Fruit fly (Drosophila melanogaster) whole organism, embryonic: ENCODE measurements around the gene CG32301.

Source experiments
- B-H2 ChIP-seq: fragments of 200-800 bp; sonication (Bioruptor generic); optimal IDR thresholded peaks from 2 replicates; lab custom pipeline; 2018; ENCODE audit warnings: missing biosample characterization, mild to moderate bottlenecking, missing genetic modification characterization
- BtbVII ChIP-seq: fragments of 200-800 bp; sonication (Bioruptor generic); optimal IDR thresholded peaks from 3 replicates; lab custom pipeline; 2017; ENCODE audit warnings: missing biosample characterization, mild to moderate bottlenecking, missing genetic modification characterization
- Bteb2 ChIP-seq: fragments of 200-800 bp; sonication (Bioruptor generic); optimal IDR thresholded peaks from 2 replicates; lab custom pipeline; 2016; ENCODE audit warnings: missing biosample characterization, missing genetic modification characterization
- CG11456 ChIP-seq: fragments of 200-800 bp; sonication (Bioruptor generic); IDR thresholded peaks from 3 replicates; pipeline ENCODE4 v1.3.6; 2022; ENCODE audit warnings: missing biosample characterization, missing genetic modification characterization
- CG12071 ChIP-seq: fragments of 200-800 bp; sonication (Bioruptor generic); optimal IDR thresholded peaks from 3 replicates; lab custom pipeline; 2018; ENCODE audit warnings: missing biosample characterization, mild to moderate bottlenecking, missing genetic modification characterization
- CG12104 ChIP-seq: fragments of 200-800 bp; sonication (Bioruptor generic); optimal IDR thresholded peaks from 3 replicates; lab custom pipeline; 2016; ENCODE audit warnings: missing biosample characterization, missing genetic modification characterization
- CG12769 ChIP-seq: fragments of 200-800 bp; sonication (Bioruptor generic); optimal IDR thresholded peaks from 2 replicates; lab custom pipeline; 2019; ENCODE audit warnings: missing biosample characterization, mild to moderate bottlenecking, missing genetic modification characterization, moderate library complexity
- CG13624 ChIP-seq: fragments of 200-800 bp; sonication (Bioruptor generic); optimal IDR thresholded peaks from 2 replicates; lab custom pipeline; 2016; ENCODE audit warnings: missing biosample characterization, missing genetic modification characterization
- CG14014 ChIP-seq: fragments of 200-800 bp; sonication (Bioruptor generic); IDR thresholded peaks from 2 replicates; pipeline ENCODE4 v1.3.6; 2022; ENCODE audit warnings: missing biosample characterization, missing genetic modification characterization
- CG15479 ChIP-seq: fragments of 200-800 bp; sonication (Bioruptor generic); optimal IDR thresholded peaks from 3 replicates; lab custom pipeline; 2019; ENCODE audit warnings: missing biosample characterization, mild to moderate bottlenecking, missing genetic modification characterization, moderate library complexity
- CG15601 ChIP-seq: fragments of 200-800 bp; sonication (Bioruptor generic); optimal IDR thresholded peaks from 3 replicates; lab custom pipeline; 2019; ENCODE audit warnings: missing biosample characterization, mild to moderate bottlenecking, missing genetic modification characterization, moderate library complexity
- CG17186 ChIP-seq: fragments of 200-800 bp; sonication (Bioruptor generic); optimal IDR thresholded peaks from 3 replicates; lab custom pipeline; 2017; ENCODE audit warnings: missing biosample characterization, missing genetic modification reagents, missing genetic modification characterization
- CG17361 ChIP-seq: fragments of 200-800 bp; sonication (Bioruptor generic); IDR thresholded peaks from 3 replicates; pipeline ENCODE4 v1.3.6; 2022; ENCODE audit warnings: missing biosample characterization, missing genetic modification characterization
- CG3065 ChIP-seq: fragments of 200-800 bp; sonication (Bioruptor generic); optimal IDR thresholded peaks from 2 replicates; lab custom pipeline; 2016; ENCODE audit warnings: missing biosample characterization, missing genetic modification characterization
- CG3163 ChIP-seq: fragments of 200-800 bp; sonication (Bioruptor generic); optimal IDR thresholded peaks from 3 replicates; lab custom pipeline; 2016; ENCODE audit warnings: missing biosample characterization, missing genetic modification characterization
- CG3847 ChIP-seq: fragments of 200-800 bp; sonication (Bioruptor generic); IDR thresholded peaks from 2 replicates; pipeline ENCODE4 v1.3.6; 2022; ENCODE audit warnings: missing biosample characterization, missing genetic modification characterization
- CG4328 ChIP-seq: fragments of 200-800 bp; sonication (Bioruptor generic); optimal IDR thresholded peaks from 3 replicates; lab custom pipeline; 2017; ENCODE audit warnings: missing biosample characterization, missing genetic modification reagents, missing genetic modification characterization
- CG5953 ChIP-seq: fragments of 200-800 bp; sonication (Bioruptor generic); IDR thresholded peaks from 2 replicates; pipeline ENCODE4 v1.3.6; 2022; ENCODE audit warnings: missing biosample characterization, missing genetic modification characterization
- CG6813 ChIP-seq: fragments of 200-800 bp; sonication (Bioruptor generic); optimal IDR thresholded peaks from 2 replicates; lab custom pipeline; 2017; ENCODE audit warnings: missing biosample characterization, missing genetic modification characterization, mild to moderate bottlenecking, moderate library complexity, missing genetic modification reagents
- CG8359 ChIP-seq: fragments of 200-800 bp; sonication (Bioruptor generic); optimal IDR thresholded peaks from 2 replicates; lab custom pipeline; 2017; ENCODE audit warnings: missing biosample characterization, mild to moderate bottlenecking, missing genetic modification characterization, borderline replicate concordance
- CG8388 ChIP-seq: fragments of 200-800 bp; sonication (Bioruptor generic); optimal IDR thresholded peaks from 2 replicates; lab custom pipeline; 2019; ENCODE audit warnings: missing biosample characterization, mild to moderate bottlenecking, missing genetic modification characterization, moderate library complexity
- CG8924 ChIP-seq: fragments of 200-800 bp; optimal IDR thresholded peaks from 3 replicates; lab custom pipeline; 2019; ENCODE audit warnings: missing biosample characterization, mild to moderate bottlenecking, missing genetic modification characterization, moderate library complexity
- CoRest ChIP-seq: fragments of 200-800 bp; sonication (Bioruptor generic); optimal IDR thresholded peaks from 3 replicates; lab custom pipeline; 2018; ENCODE audit warnings: missing biosample characterization, mild to moderate bottlenecking, missing genetic modification characterization, moderate library complexity
- Elba2 ChIP-seq: fragments of 200-800 bp; sonication (Bioruptor generic); optimal IDR thresholded peaks from 3 replicates; lab custom pipeline; 2016; ENCODE audit warnings: missing biosample characterization, missing genetic modification characterization
- HLH4C ChIP-seq: fragments of 200-800 bp; sonication (Bioruptor generic); IDR thresholded peaks from 3 replicates; pipeline ENCODE4 v1.3.6; 2022; ENCODE audit warnings: missing biosample characterization, missing genetic modification characterization; ENCODE audit not compliant: partially characterized antibody
- Hey ChIP-seq: fragments of 200-800 bp; sonication (Bioruptor generic); optimal IDR thresholded peaks from 3 replicates; lab custom pipeline; 2018; ENCODE audit warnings: missing biosample characterization, mild to moderate bottlenecking, missing genetic modification characterization
- HmgZ ChIP-seq: fragments of 200-800 bp; sonication (Bioruptor generic); optimal IDR thresholded peaks from 2 replicates; lab custom pipeline; 2018; ENCODE audit warnings: missing biosample characterization, mild to moderate bottlenecking, missing genetic modification characterization
- Hmx ChIP-seq: fragments of 200-800 bp; sonication (Bioruptor generic); optimal IDR thresholded peaks from 2 replicates; lab custom pipeline; 2016; ENCODE audit warnings: missing biosample characterization, missing genetic modification characterization
- Hsf ChIP-seq: fragments of 200-800 bp; sonication (Bioruptor generic); optimal IDR thresholded peaks from 3 replicates; lab custom pipeline; 2016; ENCODE audit warnings: missing biosample characterization, missing genetic modification characterization
- MBD-R2 ChIP-seq: fragments of 200-800 bp; sonication (Bioruptor generic); IDR thresholded peaks from 2 replicates; pipeline ENCODE4 v1.3.6; 2022; ENCODE audit warnings: missing biosample characterization, missing genetic modification characterization
- Sry-β ChIP-seq: fragments of 200-800 bp; sonication (Bioruptor generic); optimal IDR thresholded peaks from 2 replicates; lab custom pipeline; 2018; ENCODE audit warnings: missing biosample characterization, mild to moderate bottlenecking, missing genetic modification characterization, moderate library complexity
- bigmax ChIP-seq: fragments of 200-800 bp; sonication (Bioruptor generic); optimal IDR thresholded peaks from 2 replicates; lab custom pipeline; 2018; ENCODE audit warnings: missing biosample characterization, mild to moderate bottlenecking, missing genetic modification characterization
- btn ChIP-seq: fragments of 200-800 bp; sonication (Bioruptor generic); optimal IDR thresholded peaks from 2 replicates; lab custom pipeline; 2016; ENCODE audit warnings: missing biosample characterization, missing genetic modification characterization
- cato ChIP-seq: fragments of 200-800 bp; sonication (Bioruptor generic); optimal IDR thresholded peaks from 2 replicates; lab custom pipeline; 2016; ENCODE audit warnings: missing biosample characterization, missing genetic modification characterization, borderline replicate concordance
- chm ChIP-seq: fragments of 200-800 bp; sonication (Bioruptor generic); IDR thresholded peaks from 2 replicates; pipeline ENCODE4 v1.3.6; 2022; ENCODE audit warnings: missing biosample characterization, missing genetic modification characterization
- dmrt11E ChIP-seq: fragments of 200-800 bp; sonication (Bioruptor generic); optimal IDR thresholded peaks from 3 replicates; lab custom pipeline; 2018; ENCODE audit warnings: missing biosample characterization, mild to moderate bottlenecking, missing genetic modification characterization, moderate library complexity
- eyg ChIP-seq: fragments of 200-800 bp; sonication (Bioruptor generic); optimal IDR thresholded peaks from 3 replicates; lab custom pipeline; 2016; ENCODE audit warnings: missing biosample characterization, missing genetic modification characterization
- gfzf ChIP-seq: fragments of 200-800 bp; sonication (Bioruptor generic); optimal IDR thresholded peaks from 2 replicates; lab custom pipeline; 2016; ENCODE audit warnings: missing biosample characterization, mild to moderate bottlenecking, missing genetic modification characterization, moderate library complexity
- kah ChIP-seq: fragments of 200-800 bp; sonication (Bioruptor generic); optimal IDR thresholded peaks from 2 replicates; lab custom pipeline; 2018; ENCODE audit warnings: missing biosample characterization, mild to moderate bottlenecking, missing genetic modification characterization
- ken ChIP-seq: fragments of 200-800 bp; sonication (Bioruptor generic); IDR thresholded peaks from 3 replicates; pipeline ENCODE4 v1.3.6; 2022; ENCODE audit warnings: missing biosample characterization, missing genetic modification characterization
- lilli ChIP-seq: fragments of 200-800 bp; sonication (Bioruptor generic); optimal IDR thresholded peaks from 3 replicates; lab custom pipeline; 2016; ENCODE audit warnings: missing biosample characterization, missing genetic modification characterization
- otp ChIP-seq: fragments of 200-800 bp; sonication (Bioruptor generic); IDR thresholded peaks from 3 replicates; pipeline ENCODE4, ENCODE4 v1.3.6; 2022; ENCODE audit warnings: missing biosample characterization, missing genetic modification characterization
- prd ChIP-seq, 3 experiments: fragments of >200 bp in 2 of 3; fragments of 200-800 bp in 1 of 3; sonication (Bioruptor generic) in 1 of 3; optimal IDR thresholded peaks in 2 of 3; IDR thresholded peaks in 1 of 3; 2 replicates in 2 of 3; 3 replicates in 1 of 3; pipeline versions ENCODE4 v1.3.6 to Lab custom; 2017 to 2022; ENCODE audit warnings: missing biosample characterization in 1 of 3, missing genetic modification characterization in 1 of 3
- pros ChIP-seq: fragments of 200-800 bp; sonication (Bioruptor generic); optimal IDR thresholded peaks from 3 replicates; lab custom pipeline; 2019; ENCODE audit warnings: missing biosample characterization, mild to moderate bottlenecking, missing genetic modification characterization, moderate library complexity
- rib ChIP-seq: fragments of 200-800 bp; sonication (Bioruptor generic); IDR thresholded peaks from 2 replicates; pipeline ENCODE4 v1.3.6; 2022; ENCODE audit warnings: missing biosample characterization, missing genetic modification characterization
- sim ChIP-seq: fragments of 200-800 bp; sonication (Bioruptor generic); IDR thresholded peaks from 2 replicates; pipeline ENCODE4 v1.3.6; 2022; ENCODE audit warnings: missing biosample characterization, missing genetic modification characterization
- sob ChIP-seq: fragments of 200-800 bp; sonication (Bioruptor generic); IDR thresholded peaks from 2 replicates; pipeline ENCODE4 v1.3.6; 2022; ENCODE audit warnings: missing biosample characterization, missing genetic modification characterization
- tio ChIP-seq: fragments of 200-800 bp; sonication (Bioruptor generic); optimal IDR thresholded peaks from 2 replicates; lab custom pipeline; 2017; ENCODE audit warnings: missing biosample characterization, missing genetic modification characterization, inconsistent platforms
- tna ChIP-seq: fragments of 200-800 bp; sonication (Bioruptor generic); IDR thresholded peaks from 2 replicates; pipeline ENCODE4 v1.3.6; 2022; ENCODE audit warnings: missing biosample characterization, missing genetic modification characterization; ENCODE audit not compliant: partially characterized antibody
- unc-4 ChIP-seq: fragments of 200-800 bp; sonication (Bioruptor generic); IDR thresholded peaks from 2 replicates; pipeline ENCODE4 v1.3.6; 2022; ENCODE audit warnings: missing biosample characterization, missing genetic modification characterization; ENCODE audit not compliant: partially characterized antibody

Gene CG32301

dm6 chr3L:2257412-2257862 is 13.2 kb downstream of the CG32301 start, which contains the start of the genes CG1275 and Elp5 (continued):
- peak; percentile 95 for TF ChIP-seq Hmx
- TF ChIP-seq cato, result peak; percentile 97
- TF ChIP-seq lilli (GFP tag; lab: Kevin White, UChicago), result peak; percentile 99
- TF ChIP-seq bigmax (GFP tag; lab: Kevin White, UChicago), result peak; percentile 75
- TF ChIP-seq CG3065 (GFP tag; lab: Kevin White, UChicago), result peak; percentile 95
- TF ChIP-seq CG14014 (GFP tag; lab: Robert Waterston, UW), result peak; percentile 100
- 0 out of 3 replicates have a peak, but pooled peaks have one; percentile 27 for TF ChIP-seq HLH4C (GFP tag; lab: Robert Waterston, UW)
- peak; percentile 100 for TF ChIP-seq CG3847 (GFP tag; lab: Robert Waterston, UW)
- TF ChIP-seq kah (GFP tag; lab: Kevin White, UChicago), result peak; percentile 49
- peak; percentile 82 for TF ChIP-seq CG17186 (GFP tag; lab: Kevin White, UChicago)
- peak; percentile 62 for TF ChIP-seq CG15479 (GFP tag; lab: Kevin White, UChicago)
- TF ChIP-seq CG3163 (GFP tag; lab: Kevin White, UChicago), result peak; percentile 82
- peak; percentile 99 for TF ChIP-seq chm
- peak; percentile 93 for TF ChIP-seq CG4328 (GFP tag; lab: Kevin White, UChicago)
- peak; percentile 100 for TF ChIP-seq CG11456 (GFP tag; lab: Robert Waterston, UW)
- peak; percentile 98 for TF ChIP-seq CG8924 (tag; lab: Kevin White, UChicago)
- peak; percentile 96 for TF ChIP-seq dmrt11E
- peak; percentile 94 for TF ChIP-seq eyg
- TF ChIP-seq Hsf, result peak; percentile 99
- peak; percentile 99 for TF ChIP-seq sob (GFP tag; lab: Robert Waterston, UW)
- peak; percentile 96 for TF ChIP-seq CG15601 (tag; lab: Kevin White, UChicago)
- peak; percentile 99 for TF ChIP-seq rib (GFP tag; lab: Robert Waterston, UW)
- peak; percentile 84 for TF ChIP-seq Elba2 (GFP tag; lab: Kevin White, UChicago)
- TF ChIP-seq CG8359 (GFP tag; lab: Kevin White, UChicago), result peak; percentile 85
- peak; percentile 99 for TF ChIP-seq CG17361 (GFP tag; lab: Robert Waterston, UW)
- TF ChIP-seq tio (GFP tag; lab: Kevin White, UChicago), result peak; percentile 97
- TF ChIP-seq prd (optimal IDR thresholded peaks at IDR 0.05; lab: Kevin White, UChicago), result no peak
- peak; percentile 100 for TF ChIP-seq prd (GFP tag; IDR thresholded peaks at IDR 0.05; lab: Robert Waterston, UW)
- TF ChIP-seq btn (GFP tag; lab: Kevin White, UChicago), result peak; percentile 89
- no peak for TF ChIP-seq tna (GFP tag; lab: Robert Waterston, UW)
- peak; percentile 98 for TF ChIP-seq B-H2 (GFP tag; lab: Kevin White, UChicago)
- peak; percentile 98 for TF ChIP-seq CG12769 (tag; lab: Kevin White, UChicago)
- peak; percentile 99 for TF ChIP-seq sim (GFP tag; lab: Robert Waterston, UW)
- TF ChIP-seq Bteb2, result peak; percentile 97
- TF ChIP-seq Sry-β (GFP tag; lab: Kevin White, UChicago), result peak; percentile 80
- TF ChIP-seq HmgZ (tag; lab: Kevin White, UChicago), result peak; percentile 98
- peak; percentile 99 for TF ChIP-seq CoRest
- peak; percentile 89 for TF ChIP-seq Hey (tag; lab: Kevin White, UChicago)
- TF ChIP-seq CG5953 (GFP tag; lab: Robert Waterston, UW), result peak; percentile 99
- peak; percentile 97 for TF ChIP-seq CG13624 (GFP tag; lab: Kevin White, UChicago)
- peak; percentile 98 for TF ChIP-seq CG12104 (GFP tag; lab: Kevin White, UChicago)
- peak; percentile 100 for TF ChIP-seq ken (GFP tag; lab: Robert Waterston, UW)
- peak; percentile 40 for TF ChIP-seq pros (GFP tag; lab: Kevin White, UChicago)
- TF ChIP-seq CG6813 (GFP tag; lab: Kevin White, UChicago), result peak; percentile 84
- peak; percentile 96 for TF ChIP-seq CG8388
- TF ChIP-seq gfzf (GFP tag; lab: Kevin White, UChicago), result peak; percentile 74
- peak; percentile 92 for TF ChIP-seq BtbVII (GFP tag; lab: Kevin White, UChicago)
- TF ChIP-seq unc-4 (GFP tag; lab: Robert Waterston, UW), result no peak
- peak; percentile 99 for TF ChIP-seq otp (GFP tag; lab: Robert Waterston, UW)
- TF ChIP-seq CG12071, result peak; percentile 92
- TF ChIP-seq MBD-R2 (GFP tag; lab: Robert Waterston, UW), result peak; percentile 100
